Fruit fly (Drosophila melanogaster): Measurements from ENCODE around the gene CG14634.

DNA sequence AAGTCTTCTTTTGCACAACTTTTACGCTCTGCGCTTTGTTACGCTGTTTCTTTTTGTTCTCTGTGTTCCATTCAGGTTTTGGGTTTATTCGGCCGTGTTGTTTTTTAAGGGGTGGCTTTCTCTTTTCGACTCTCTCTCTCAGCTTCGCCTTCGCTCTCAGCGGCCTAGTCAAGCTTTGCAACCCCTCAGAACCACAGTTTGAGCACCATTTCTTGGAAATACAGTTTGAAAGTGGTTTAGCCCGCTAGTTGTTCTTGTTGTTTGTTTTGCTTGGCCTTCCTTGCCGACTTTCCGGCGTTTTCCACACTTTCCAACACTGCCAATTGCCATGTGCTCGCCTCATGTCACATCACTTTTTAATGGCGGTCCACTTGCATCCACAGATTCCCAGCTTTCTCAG, 21.4 kb upstream of the CG14634 start:
- TF ChIP-seq Myc (optimal IDR thresholded peaks at IDR 0.05) (no peak), psq (optimal IDR thresholded peaks at IDR 0.05) (no peak), h (optimal IDR thresholded peaks at IDR 0.05) (no peak), insv (optimal IDR thresholded peaks at IDR 0.05) (no peak)

Measured in Kc167 (cell line).